Worm (Caenorhabditis elegans): ENCODE data around the gene wrt-5.

wrt-5 gene

DNA sequence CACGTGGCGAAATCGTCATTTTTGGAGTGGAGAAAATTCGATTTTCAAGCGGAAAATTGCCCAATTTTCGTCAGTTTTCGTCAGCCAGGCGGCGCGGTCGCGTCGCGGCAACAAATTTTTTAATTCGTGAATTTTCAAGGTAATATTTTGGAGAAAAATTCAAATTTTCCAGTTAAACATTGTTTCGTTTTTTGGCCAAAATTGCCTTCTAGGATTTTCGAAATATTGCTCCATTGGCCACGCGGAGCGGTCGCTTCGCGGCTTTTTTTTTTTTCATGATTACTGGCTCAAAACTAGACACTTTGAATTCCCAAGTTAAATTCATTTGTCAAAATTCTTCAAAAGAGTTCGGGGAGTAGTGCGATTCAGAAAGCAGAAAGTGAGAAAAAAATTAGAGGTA is 3.8 kb downstream of the wrt-5 start:
- TF ChIP-seq unc-62 (GFP tag; optimal IDR thresholded peaks at IDR 0.05) = no peak
- no peak for TF ChIP-seq elt-3 (tag; optimal IDR thresholded peaks at IDR 0.05)
- TF ChIP-seq nhr-28 (tag; optimal IDR thresholded peaks at IDR 0.05) = no peak
- TF ChIP-seq sem-2 (GFP tag; optimal IDR thresholded peaks at IDR 0.05) = no peak
- TF ChIP-seq M03D4.4 (tag; optimal IDR thresholded peaks at IDR 0.05) = no peak
- TF ChIP-seq mls-2 (tag; optimal IDR thresholded peaks at IDR 0.05) = no peak
- no peak for TF ChIP-seq elt-1 (tag; optimal IDR thresholded peaks at IDR 0.05; ENCODE audit: borderline replicate concordance, insufficient read depth)
- no peak for TF ChIP-seq ceh-43 (GFP tag; optimal IDR thresholded peaks at IDR 0.05)
- TF ChIP-seq drap-1 (GFP tag; optimal IDR thresholded peaks at IDR 0.05) = no peak
- TF ChIP-seq bed-3 (GFP tag; optimal IDR thresholded peaks at IDR 0.05) = no peak
- TF ChIP-seq lsy-2 (tag; optimal IDR thresholded peaks at IDR 0.05) = no peak
- TF ChIP-seq ztf-11 (tag; optimal IDR thresholded peaks at IDR 0.05) = no peak
- TF ChIP-seq mep-1 (tag; optimal IDR thresholded peaks at IDR 0.05) = no peak
- TF ChIP-seq nhr-76 (tag; optimal IDR thresholded peaks at IDR 0.05) = no peak
- no peak for TF ChIP-seq nhr-12 (tag; optimal IDR thresholded peaks at IDR 0.05)
- no peak for TF ChIP-seq ces-1 (GFP tag; optimal IDR thresholded peaks at IDR 0.05)
- no peak for TF ChIP-seq ham-2 (GFP tag; optimal IDR thresholded peaks at IDR 0.05)
- no peak for TF ChIP-seq flh-1 (GFP tag; optimal IDR thresholded peaks at IDR 0.05)
- no peak for TF ChIP-seq ceh-83 (GFP tag; optimal IDR thresholded peaks at IDR 0.05)

DNA sequence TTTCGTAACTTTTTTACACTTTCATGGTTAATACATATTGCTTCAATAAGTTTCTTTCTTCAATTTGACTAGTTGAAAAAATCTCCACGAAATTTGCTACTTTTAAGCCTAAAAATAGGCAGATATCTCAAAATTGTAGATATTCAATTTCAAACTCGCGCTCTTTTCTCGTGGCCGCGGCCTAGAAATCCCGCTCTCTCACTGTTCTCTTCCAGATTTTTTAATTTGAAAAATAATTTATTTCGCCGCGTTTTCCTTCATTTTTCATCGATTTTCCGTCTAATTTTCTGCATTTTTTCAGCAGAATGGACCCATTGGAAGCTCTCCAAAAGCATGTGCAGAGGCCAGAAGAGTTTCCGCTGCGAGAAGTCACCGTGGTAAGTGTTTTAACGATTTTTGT is 9.2 kb downstream of the wrt-5 start, which contains the start of gene cdc-73:
TSS of gene cdc-73 (plus strand) at position 302 of the 400 bp plus-strand sequence.
- TF ChIP-seq drap-1 (GFP tag; optimal IDR thresholded peaks at IDR 0.05) (no peak), lsy-2 (tag; optimal IDR thresholded peaks at IDR 0.05) (peak; percentile 23), ces-1 (GFP tag; optimal IDR thresholded peaks at IDR 0.05) (peak; percentile 35), sptf-1 (tag; optimal IDR thresholded peaks at IDR 0.05) (peak; percentile 31), ztf-11 (tag; optimal IDR thresholded peaks at IDR 0.05) (no peak)

DNA sequence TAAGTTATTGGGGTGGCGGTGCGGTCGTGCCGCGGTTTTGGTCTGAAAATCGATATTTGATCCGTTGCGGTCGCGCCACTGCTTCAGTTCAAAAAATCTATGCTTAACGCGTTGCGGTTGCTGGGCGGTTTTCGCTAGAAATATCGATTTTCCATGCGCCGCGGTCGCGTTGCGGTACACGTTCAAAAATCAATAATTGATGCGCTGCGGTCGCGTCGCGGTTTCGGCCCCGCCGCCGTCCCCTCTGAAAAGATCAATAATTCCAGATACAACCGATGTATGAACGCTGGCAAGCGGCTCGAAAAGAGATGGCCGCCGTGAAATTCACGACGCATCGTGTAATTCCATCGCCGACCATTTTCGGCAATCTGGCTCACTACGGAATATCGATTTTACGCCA is 10.4 kb downstream of the wrt-5 start:
- TF ChIP-seq pha-4 (tag; optimal IDR thresholded peaks at IDR 0.05) (no peak), lsy-2 (tag; optimal IDR thresholded peaks at IDR 0.05) (no peak), nhr-2 (tag; optimal IDR thresholded peaks at IDR 0.05) (no peak), ztf-11 (tag; optimal IDR thresholded peaks at IDR 0.05) (no peak), nhr-28 (tag; optimal IDR thresholded peaks at IDR 0.05) (no peak), drap-1 (GFP tag; optimal IDR thresholded peaks at IDR 0.05) (no peak), ham-2 (GFP tag; optimal IDR thresholded peaks at IDR 0.05) (no peak), M03D4.4 (tag; optimal IDR thresholded peaks at IDR 0.05) (no peak), flh-1 (GFP tag; optimal IDR thresholded peaks at IDR 0.05) (no peak), nhr-76 (tag; optimal IDR thresholded peaks at IDR 0.05) (no peak)

DNA sequence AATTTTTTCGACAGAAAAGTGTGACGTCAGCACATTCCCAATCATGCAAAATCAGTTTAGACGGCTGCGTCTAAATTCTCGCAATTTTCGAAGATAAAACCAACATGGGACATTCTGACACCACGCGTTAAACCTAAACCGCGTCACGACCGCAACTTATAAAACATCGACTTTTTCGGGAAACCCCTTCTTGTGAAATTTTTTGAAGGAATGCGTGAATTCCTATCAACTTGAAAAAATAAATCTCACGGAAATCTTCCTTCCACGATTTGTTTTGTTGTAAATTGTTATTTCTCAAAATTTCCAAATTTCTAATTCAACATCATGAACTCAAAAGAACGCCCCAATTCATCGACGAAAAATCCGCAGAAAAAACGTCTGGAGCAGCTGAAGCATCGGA is 11.5 kb downstream of the wrt-5 start, which contains the start of gene F35F11.2:
TSS of gene F35F11.2 (plus strand) at position 301 of the 400 bp plus-strand sequence.
- TF ChIP-seq tbx-8 (GFP tag; optimal IDR thresholded peaks at IDR 0.05) (no peak), hlh-1 (tag; optimal IDR thresholded peaks at IDR 0.05) (no peak), bed-3 (GFP tag; optimal IDR thresholded peaks at IDR 0.05) (no peak), unc-62 (GFP tag; optimal IDR thresholded peaks at IDR 0.05) (no peak), ham-2 (GFP tag; optimal IDR thresholded peaks at IDR 0.05) (no peak), nhr-2 (tag; optimal IDR thresholded peaks at IDR 0.05) (no peak), nhr-76 (tag; optimal IDR thresholded peaks at IDR 0.05) (no peak), elt-1 (tag; optimal IDR thresholded peaks at IDR 0.05; ENCODE audit: borderline replicate concordance, insufficient read depth) (no peak), ceh-43 (GFP tag; optimal IDR thresholded peaks at IDR 0.05) (no peak), blmp-1 (tag; optimal IDR thresholded peaks at IDR 0.05) (no peak), ceh-39 (tag; optimal IDR thresholded peaks at IDR 0.05) (no peak), ces-1 (GFP tag; optimal IDR thresholded peaks at IDR 0.05) (no peak), mep-1 (tag; optimal IDR thresholded peaks at IDR 0.05) (no peak), sptf-1 (tag; optimal IDR thresholded peaks at IDR 0.05) (no peak), flh-1 (GFP tag; optimal IDR thresholded peaks at IDR 0.05) (no peak), unc-39 (tag; optimal IDR thresholded peaks at IDR 0.05) (no peak)

- no peak for TF ChIP-seq tbx-8 (GFP tag; optimal IDR thresholded peaks at IDR 0.05)
- no peak for TF ChIP-seq sem-2 (GFP tag; optimal IDR thresholded peaks at IDR 0.05)
- no peak for TF ChIP-seq nhr-76 (tag; optimal IDR thresholded peaks at IDR 0.05)
- TF ChIP-seq ces-1 (GFP tag; optimal IDR thresholded peaks at IDR 0.05) = peak; percentile 55
- TF ChIP-seq flh-1 (GFP tag; optimal IDR thresholded peaks at IDR 0.05) = no peak
- no peak for TF ChIP-seq unc-39 (tag; optimal IDR thresholded peaks at IDR 0.05)
- no peak for TF ChIP-seq ceh-83 (GFP tag; optimal IDR thresholded peaks at IDR 0.05)
- no peak for TF ChIP-seq bed-3 (GFP tag; optimal IDR thresholded peaks at IDR 0.05)
- TF ChIP-seq unc-62 (GFP tag; optimal IDR thresholded peaks at IDR 0.05) = no peak
- peak; percentile 9 for TF ChIP-seq unc-120 (tag; optimal IDR thresholded peaks at IDR 0.05; ENCODE audit: poor library complexity, severe bottlenecking)
Observed at ce11 chrIV:4034883-4035282, 16.6 kb downstream of the wrt-5 start, which contains the start of gene hlh-30. TSS of gene hlh-30 (minus strand) at chrIV:4034951.

All from whole organism, mixed stage, embryonic.